Worm (Caenorhabditis elegans): ENCODE results near the gene R10D12.8.

DNA sequence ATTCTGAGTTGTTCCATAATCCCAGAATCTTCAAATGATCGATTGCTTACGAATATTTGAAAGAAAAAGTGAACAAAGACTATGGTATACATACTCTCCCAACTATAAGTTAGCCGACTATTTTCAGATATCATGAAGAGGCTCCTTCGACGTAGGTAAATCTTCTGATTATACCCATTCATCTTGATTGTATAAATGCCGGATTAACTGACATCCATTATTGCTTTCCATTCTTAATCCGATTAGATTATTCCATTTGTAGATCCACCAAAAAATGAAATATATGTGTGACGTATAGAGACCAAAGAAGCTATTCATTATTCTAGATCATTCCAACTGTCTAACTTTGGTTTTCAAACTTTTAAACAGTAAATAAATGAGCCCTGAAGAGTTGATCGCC is 40.4 kb upstream of the R10D12.8 start:
- TF ChIP-seq irx-1 (tag; optimal IDR thresholded peaks at IDR 0.05) (no peak), nhr-237 (tag; optimal IDR thresholded peaks at IDR 0.05) (no peak), jun-1 (tag; optimal IDR thresholded peaks at IDR 0.05) (no peak), lin-39 (tag; optimal IDR thresholded peaks at IDR 0.05) (no peak), ces-1 (GFP tag; optimal IDR thresholded peaks at IDR 0.05) (no peak), unc-130 (tag; optimal IDR thresholded peaks at IDR 0.05) (no peak), C34B4.2 (tag; optimal IDR thresholded peaks at IDR 0.05) (no peak), ztf-11 (tag; optimal IDR thresholded peaks at IDR 0.05) (no peak), hpl-2 (GFP tag; optimal IDR thresholded peaks at IDR 0.05) (no peak), ama-1 (optimal IDR thresholded peaks at IDR 0.05) (no peak), hlh-4 (tag; optimal IDR thresholded peaks at IDR 0.05) (no peak), aly-2 (tag; optimal IDR thresholded peaks at IDR 0.05) (no peak), ceh-82 (tag; optimal IDR thresholded peaks at IDR 0.05) (no peak), swsn-7 (tag; optimal IDR thresholded peaks at IDR 0.05) (no peak)
